Fruit fly (Drosophila melanogaster): ENCODE results near the gene RtGEF.

DNA sequence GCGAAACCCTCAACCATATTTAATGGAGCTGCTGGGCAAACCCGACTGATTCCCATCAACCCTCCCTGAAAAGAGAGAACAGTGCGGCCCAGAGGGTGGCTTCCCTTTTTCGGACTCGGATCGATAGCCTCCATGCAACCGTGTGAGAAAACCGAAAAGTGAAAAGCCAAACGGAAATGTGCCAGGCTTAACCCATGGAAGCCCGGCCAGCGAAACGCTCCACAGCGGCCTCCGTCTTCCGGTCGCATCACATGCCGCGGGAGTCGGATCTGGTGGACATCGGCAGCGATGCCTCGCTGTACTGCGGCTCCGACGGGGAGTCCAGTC lies 8.3 kb upstream of the RtGEF start:
- TF ChIP-seq CG8478 (optimal IDR thresholded peaks at IDR 0.05) (no peak), CTCF (optimal IDR thresholded peaks at IDR 0.05) (no peak)

All from S2 (cell line).